Worm (Caenorhabditis elegans) whole organism, L2 larva: ENCODE data around the gene unc-115.

ENCODE experiments used
- C34F6.9 ChIP-seq: fragments of 150-350 bp; optimal IDR thresholded peaks from 2 replicates; lab custom pipeline; 2014; ENCODE audit warnings: missing biosample characterization, missing genetic modification characterization
- F13H6.1 ChIP-seq: sonication (generic microtip); optimal IDR thresholded peaks from 2 replicates; lab custom pipeline; 2016; ENCODE audit warnings: missing genetic modification characterization, missing compliant biosample characterization
- R02D3.7 ChIP-seq: fragments of 150-350 bp; optimal IDR thresholded peaks from 2 replicates; lab custom pipeline; 2014; ENCODE audit warnings: missing biosample characterization, missing genetic modification characterization
- Y55F3AM.14 ChIP-seq: fragments of 200-800 bp; sonication (Bioruptor generic); optimal IDR thresholded peaks from 2 replicates; lab custom pipeline; 2018; ENCODE audit warnings: mild to moderate bottlenecking, missing genetic modification characterization, missing compliant biosample characterization
- aly-2 ChIP-seq: fragments of 150-350 bp; optimal IDR thresholded peaks from 2 replicates; lab custom pipeline; 2014; ENCODE audit warnings: missing biosample characterization, missing genetic modification characterization
- ama-1 ChIP-seq: fragments of 150-350 bp; optimal IDR thresholded peaks from 2 replicates; lab custom pipeline; 2018; ENCODE audit warnings: inconsistent platforms
- blmp-1 ChIP-seq: sonication (generic microtip); optimal IDR thresholded peaks from 2 replicates; lab custom pipeline; 2017; ENCODE audit warnings: missing genetic modification characterization, mild to moderate bottlenecking, missing compliant biosample characterization, antibody characterized with exemption, moderate library complexity; ENCODE audit not compliant: insufficient read depth
- ceh-16 ChIP-seq: fragments of 150-350 bp; optimal IDR thresholded peaks from 2 replicates; lab custom pipeline; 2014; ENCODE audit warnings: missing biosample characterization, missing genetic modification characterization
- ceh-82 ChIP-seq: fragments of 150-350 bp; optimal IDR thresholded peaks from 2 replicates; lab custom pipeline; 2014; ENCODE audit warnings: missing biosample characterization, missing genetic modification characterization
- crh-2 ChIP-seq: sonication (generic microtip); optimal IDR thresholded peaks from 2 replicates; lab custom pipeline; 2017; ENCODE audit warnings: missing biosample characterization, missing genetic modification characterization
- egl-27 ChIP-seq: sonication (generic microtip); optimal IDR thresholded peaks from 3 replicates; lab custom pipeline; 2017; ENCODE audit warnings: missing biosample characterization, missing genetic modification reagents, missing genetic modification characterization
- elt-1 ChIP-seq: fragments of 150-350 bp; optimal IDR thresholded peaks from 2 replicates; lab custom pipeline; 2014; ENCODE audit warnings: missing biosample characterization, missing genetic modification characterization
- elt-3 ChIP-seq: sonication (generic microtip); optimal IDR thresholded peaks from 2 replicates; lab custom pipeline; 2017; ENCODE audit warnings: missing biosample characterization, missing genetic modification characterization
- fos-1 ChIP-seq: fragments of 150-350 bp; optimal IDR thresholded peaks from 2 replicates; lab custom pipeline; 2014; ENCODE audit warnings: missing biosample characterization, missing genetic modification characterization
- gmeb-1 ChIP-seq: fragments of 150-350 bp; optimal IDR thresholded peaks from 2 replicates; lab custom pipeline; 2014; ENCODE audit warnings: missing biosample characterization, missing genetic modification characterization
- lin-11 ChIP-seq: fragments of 150-350 bp; sonication (generic microtip); optimal IDR thresholded peaks from 2 replicates; lab custom pipeline; 2014; ENCODE audit warnings: missing biosample characterization, missing genetic modification characterization, inconsistent platforms, mixed read lengths
- lin-13 ChIP-seq: fragments of 150-350 bp; optimal IDR thresholded peaks from 2 replicates; lab custom pipeline; 2014; ENCODE audit warnings: missing biosample characterization, missing genetic modification reagents, missing genetic modification characterization
- lin-39 ChIP-seq: fragments of 150-350 bp; optimal IDR thresholded peaks from 2 replicates; lab custom pipeline; 2014; ENCODE audit warnings: missing biosample characterization, missing genetic modification reagents, missing genetic modification characterization
- lsy-2 ChIP-seq, 2 experiments: fragments of 150-350 bp in 1 of 2; sonication (generic microtip) in 1 of 2; optimal IDR thresholded peaks; 2 replicates each; lab custom pipeline; 2014 to 2017; ENCODE audit warnings: missing biosample characterization in 2 of 2, missing genetic modification characterization in 2 of 2
- mab-5 ChIP-seq: fragments of 150-350 bp; optimal IDR thresholded peaks from 2 replicates; lab custom pipeline; 2014; ENCODE audit warnings: missing biosample characterization, missing genetic modification characterization
- mbf-1 ChIP-seq: sonication (generic microtip); optimal IDR thresholded peaks from 2 replicates; lab custom pipeline; 2017; ENCODE audit warnings: missing biosample characterization, missing genetic modification characterization
- mdl-1 ChIP-seq, 2 experiments: fragments of 150-350 bp in 1 of 2; sonication (generic microtip) in 1 of 2; optimal IDR thresholded peaks; 2 replicates each; lab custom pipeline; 2017; ENCODE audit warnings: missing biosample characterization in 2 of 2, missing genetic modification characterization in 2 of 2
- nhr-10 ChIP-seq: sonication (generic microtip); optimal IDR thresholded peaks from 2 replicates; lab custom pipeline; 2017; ENCODE audit warnings: missing biosample characterization, missing genetic modification characterization
- nhr-11 ChIP-seq: fragments of 150-350 bp; optimal IDR thresholded peaks from 2 replicates; lab custom pipeline; 2014; ENCODE audit warnings: missing biosample characterization, missing genetic modification characterization
- nhr-12 ChIP-seq: fragments of 150-350 bp; optimal IDR thresholded peaks from 2 replicates; lab custom pipeline; 2014; ENCODE audit warnings: missing biosample characterization, missing genetic modification characterization
- nhr-129 ChIP-seq: fragments of 150-350 bp; optimal IDR thresholded peaks from 2 replicates; lab custom pipeline; 2014; ENCODE audit warnings: missing biosample characterization, missing genetic modification characterization
- nhr-21 ChIP-seq: fragments of 150-350 bp; optimal IDR thresholded peaks from 2 replicates; lab custom pipeline; 2014; ENCODE audit warnings: missing biosample characterization, missing genetic modification characterization
- nhr-23 ChIP-seq: fragments of 150-350 bp; optimal IDR thresholded peaks from 2 replicates; lab custom pipeline; 2014; ENCODE audit warnings: missing biosample characterization, missing genetic modification reagents, missing genetic modification characterization
- nhr-237 ChIP-seq: fragments of 150-350 bp; optimal IDR thresholded peaks from 2 replicates; lab custom pipeline; 2014; ENCODE audit warnings: missing biosample characterization, missing genetic modification characterization
- nhr-25 ChIP-seq: fragments of 150-350 bp; sonication (generic microtip); optimal IDR thresholded peaks from 3 replicates; lab custom pipeline; 2014; ENCODE audit warnings: missing biosample characterization, missing genetic modification characterization
- nhr-6 ChIP-seq: fragments of 150-350 bp; optimal IDR thresholded peaks from 2 replicates; lab custom pipeline; 2014; ENCODE audit warnings: missing biosample characterization, missing genetic modification characterization
- peb-1 ChIP-seq: fragments of 150-350 bp; optimal IDR thresholded peaks from 2 replicates; lab custom pipeline; 2014; ENCODE audit warnings: missing biosample characterization, missing genetic modification characterization
- sem-4 ChIP-seq: fragments of 150-350 bp; optimal IDR thresholded peaks from 2 replicates; lab custom pipeline; 2014; ENCODE audit warnings: missing biosample characterization, missing genetic modification reagents, missing genetic modification characterization
- skn-1 ChIP-seq: sonication (generic microtip); optimal IDR thresholded peaks from 2 replicates; lab custom pipeline; 2017; ENCODE audit warnings: missing biosample characterization, missing genetic modification characterization
- sma-3 ChIP-seq: sonication (generic microtip); optimal IDR thresholded peaks from 2 replicates; lab custom pipeline; 2016; ENCODE audit warnings: missing genetic modification reagents, missing genetic modification characterization, missing compliant biosample characterization
- sma-9 ChIP-seq, 2 experiments: fragments of 150-350 bp in 1 of 2; sonication (generic microtip) in 1 of 2; optimal IDR thresholded peaks; 2 replicates each; lab custom pipeline; 2014 to 2016; ENCODE audit warnings: missing genetic modification characterization in 2 of 2, mild to moderate bottlenecking in 1 of 2, missing biosample characterization in 1 of 2, missing compliant biosample characterization in 1 of 2, missing genetic modification reagents in 1 of 2, moderate library complexity in 1 of 2
- snpc-4 ChIP-seq: fragments of 150-350 bp; optimal IDR thresholded peaks from 2 replicates; lab custom pipeline; 2014; ENCODE audit warnings: missing biosample characterization, missing genetic modification characterization
- unc-39 ChIP-seq: fragments of 150-350 bp; optimal IDR thresholded peaks from 2 replicates; lab custom pipeline; 2014; ENCODE audit warnings: missing biosample characterization, missing genetic modification characterization
- unc-55 ChIP-seq: fragments of 150-350 bp; sonication (generic microtip); optimal IDR thresholded peaks from 3 replicates; lab custom pipeline; 2014; ENCODE audit warnings: missing biosample characterization, missing genetic modification reagents, missing genetic modification characterization
- unc-62 ChIP-seq: fragments of 150-350 bp; optimal IDR thresholded peaks from 2 replicates; lab custom pipeline; 2014; ENCODE audit warnings: missing biosample characterization, missing genetic modification reagents, missing genetic modification characterization
- zag-1 ChIP-seq: fragments of 150-350 bp; optimal IDR thresholded peaks from 2 replicates; lab custom pipeline; 2014; ENCODE audit warnings: missing biosample characterization, missing genetic modification characterization
- ztf-1 ChIP-seq: fragments of 200-800 bp; sonication (Bioruptor generic); conservative IDR thresholded peaks from 2 replicates; pipeline ENCODE4 v1.3.6; 2022; ENCODE audit warnings: missing genetic modification characterization, missing compliant biosample characterization
- ztf-4 ChIP-seq: fragments of 150-350 bp; optimal IDR thresholded peaks from 2 replicates; lab custom pipeline; 2014; ENCODE audit warnings: missing biosample characterization, missing genetic modification characterization

unc-115 gene

DNA sequence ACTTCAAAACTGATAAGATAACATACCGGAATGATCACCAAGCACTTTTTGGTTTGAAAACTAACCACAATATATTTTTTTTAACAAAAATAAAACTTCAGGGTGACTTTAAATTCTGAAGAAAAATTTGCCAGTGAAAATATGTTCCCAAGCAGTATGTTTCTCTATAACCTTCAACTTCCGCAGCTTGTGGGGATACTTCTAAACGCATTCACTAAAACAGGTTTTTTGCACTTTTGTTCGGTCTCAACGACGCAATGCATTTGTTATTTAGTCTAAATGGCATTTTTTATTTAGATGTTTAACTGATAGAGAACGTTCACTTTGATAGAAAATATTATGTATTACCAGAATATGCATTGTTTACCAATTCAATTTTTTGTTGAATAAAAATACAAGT lies 42.6 kb downstream of the unc-115 start:
- TF ChIP-seq nhr-21 (peak; percentile 17), unc-55 (peak; percentile 31), nhr-25 (tag; lab: Kevin White, UChicago) (peak; percentile 78), unc-62 (GFP tag; lab: Kevin White, UChicago) (no peak)

ce11 chrX:10189805-10190204 lies 43.1 kb downstream of the unc-115 start:
- TF ChIP-seq skn-1 (tag; lab: Kevin White, UChicago) (no peak), nhr-25 (tag; lab: Kevin White, UChicago) (peak; percentile 32)

DNA sequence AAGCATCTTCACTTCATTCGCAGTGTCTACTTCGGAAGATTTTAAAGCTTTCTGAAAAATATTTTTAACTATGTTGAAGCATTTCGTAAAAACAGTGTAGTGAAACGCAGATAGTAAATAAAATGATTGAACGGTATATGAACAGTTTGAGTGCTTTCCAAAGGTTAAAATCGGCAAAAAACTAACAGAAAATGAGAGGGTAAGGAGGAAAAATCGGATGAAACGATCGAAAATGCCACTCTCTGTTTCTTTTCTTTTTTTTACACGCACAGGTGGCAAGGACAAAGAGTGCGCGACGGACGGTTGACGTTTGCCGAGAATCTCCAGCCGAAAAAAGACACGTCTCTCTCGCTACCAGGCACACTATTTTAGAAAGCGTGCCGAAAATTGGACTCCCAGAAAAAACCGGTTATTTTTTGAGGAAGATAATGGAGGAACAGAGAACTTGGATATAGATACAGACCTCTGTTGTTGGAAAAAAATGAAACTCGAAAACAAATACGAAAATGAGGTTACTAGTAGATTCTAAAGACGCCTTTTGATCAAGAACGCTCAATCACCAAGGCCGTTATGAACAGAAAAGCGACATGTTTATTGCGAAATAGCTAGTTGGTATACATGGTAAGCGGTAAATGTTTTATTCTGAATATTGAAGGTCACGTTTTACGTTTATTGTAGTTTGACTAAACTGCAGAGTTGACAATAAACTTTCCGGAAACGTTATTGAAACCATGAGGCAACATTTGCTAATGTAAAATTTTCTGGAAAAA lies 47.8 kb downstream of the unc-115 start, which contains the start of gene myrf-2:
myrf-2 (minus strand) TSS at position 51 of the 770 bp plus-strand sequence.
- TF ChIP-seq nhr-129 (tag; lab: Kevin White, UChicago) (peak; percentile 4), nhr-21 (peak; percentile 21), mdl-1 (tag; optimal IDR thresholded peaks at IDR 0.05; lab: Kevin White, UChicago) (peak in 1 of 2 experiments; percentile 13), nhr-11 (tag; lab: Kevin White, UChicago) (no peak), ztf-1 (no peak), elt-3 (tag; lab: Kevin White, UChicago) (no peak), blmp-1 (peak; percentile 50), sem-4 (tag; lab: Kevin White, UChicago) (no peak), C34F6.9 (tag; lab: Kevin White, UChicago) (no peak), F13H6.1 (tag; lab: Kevin White, UChicago) (peak; percentile 23), peb-1 (tag; lab: Kevin White, UChicago) (peak; percentile 80), zag-1 (tag; lab: Kevin White, UChicago) (no peak), egl-27 (no peak), sma-3 (peak; percentile 12), nhr-25 (tag; lab: Kevin White, UChicago) (peak; percentile 63)

DNA sequence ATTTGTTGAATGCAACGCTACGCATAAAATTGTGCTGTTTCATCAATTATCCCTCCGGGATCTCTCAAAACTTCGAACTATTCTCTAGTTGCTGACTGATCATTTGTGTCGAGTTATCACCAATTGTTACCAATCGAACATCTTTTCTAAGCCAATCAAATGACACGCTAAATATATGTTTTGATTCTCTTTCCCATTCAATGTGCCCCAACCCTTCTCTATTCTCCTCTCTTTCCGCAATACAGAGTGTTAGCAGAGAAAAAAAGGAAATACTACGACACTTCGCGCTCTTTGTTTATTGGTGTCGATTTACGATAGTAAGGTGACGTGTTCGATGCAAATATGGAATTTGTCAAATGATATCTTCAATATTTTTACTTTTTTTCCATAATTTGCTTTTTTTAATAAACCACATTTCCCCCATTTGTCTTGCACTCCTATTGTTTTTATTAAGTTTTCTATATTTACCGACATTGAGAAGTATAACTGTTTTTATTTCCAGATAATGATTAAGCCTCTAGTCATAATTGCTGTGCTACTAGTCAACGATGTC lies 50.6 kb downstream of the unc-115 start, which contains the start of gene nucb-1:
nucb-1 (plus strand) TSS at position 503 of the 553 bp plus-strand sequence.
- TF ChIP-seq mab-5 (tag; lab: Kevin White, UChicago) (peak; percentile 42), sma-9 (GFP tag; optimal IDR thresholded peaks at IDR 0.05; lab: Kevin White, UChicago) (peak; percentile 93), sma-9 (tag; optimal IDR thresholded peaks at IDR 0.05; lab: Kevin White, UChicago) (no peak), nhr-10 (tag; lab: Kevin White, UChicago) (no peak), nhr-23 (tag; lab: Kevin White, UChicago) (no peak), ceh-16 (tag; lab: Kevin White, UChicago) (no peak), nhr-21 (peak; percentile 74), ama-1 (lab: Kevin White, UChicago) (no peak), ztf-4 (no peak), ceh-82 (no peak), sem-4 (tag; lab: Kevin White, UChicago) (no peak), lin-11 (tag; lab: Kevin White, UChicago) (no peak), unc-55 (peak; percentile 94), nhr-12 (tag; lab: Kevin White, UChicago) (no peak), gmeb-1 (tag; lab: Kevin White, UChicago) (peak; percentile 73), blmp-1 (no peak), peb-1 (tag; lab: Kevin White, UChicago) (no peak), R02D3.7 (tag; lab: Kevin White, UChicago) (peak; percentile 78), snpc-4 (tag; lab: Kevin White, UChicago) (peak; percentile 52), lin-13 (GFP tag; lab: Kevin White, UChicago) (peak; percentile 75), unc-39 (tag; lab: Kevin White, UChicago) (no peak), mbf-1 (no peak), aly-2 (tag; lab: Kevin White, UChicago) (no peak), Y55F3AM.14 (GFP tag; lab: Kevin White, UChicago) (no peak), lsy-2 (tag; optimal IDR thresholded peaks at IDR 0.05; lab: Kevin White, UChicago) (peak; percentile 45 to 87), elt-1 (tag; lab: Kevin White, UChicago) (no peak), fos-1 (tag; lab: Kevin White, UChicago) (peak; percentile 79), zag-1 (tag; lab: Kevin White, UChicago) (peak; percentile 7), crh-2 (tag; lab: Kevin White, UChicago) (peak; percentile 97), nhr-129 (tag; lab: Kevin White, UChicago) (peak; percentile 94), C34F6.9 (tag; lab: Kevin White, UChicago) (peak; percentile 94), mdl-1 (tag; optimal IDR thresholded peaks at IDR 0.05; lab: Kevin White, UChicago) (peak in 1 of 2 experiments; percentile 14), lin-39 (no peak), F13H6.1 (tag; lab: Kevin White, UChicago) (peak; percentile 55), nhr-6 (tag; lab: Kevin White, UChicago) (peak; percentile 61), egl-27 (peak; percentile 67), nhr-237 (tag; lab: Kevin White, UChicago) (no peak), ztf-1 (no peak), sma-3 (peak; percentile 76)
